Fruit fly (Drosophila melanogaster): Measurements from ENCODE around the gene Hsp70Ab.
A peak's percentile ranks its signal among the peaks of the same experiment; 100 is the strongest.

The Hsp70Ab gene

DNA sequence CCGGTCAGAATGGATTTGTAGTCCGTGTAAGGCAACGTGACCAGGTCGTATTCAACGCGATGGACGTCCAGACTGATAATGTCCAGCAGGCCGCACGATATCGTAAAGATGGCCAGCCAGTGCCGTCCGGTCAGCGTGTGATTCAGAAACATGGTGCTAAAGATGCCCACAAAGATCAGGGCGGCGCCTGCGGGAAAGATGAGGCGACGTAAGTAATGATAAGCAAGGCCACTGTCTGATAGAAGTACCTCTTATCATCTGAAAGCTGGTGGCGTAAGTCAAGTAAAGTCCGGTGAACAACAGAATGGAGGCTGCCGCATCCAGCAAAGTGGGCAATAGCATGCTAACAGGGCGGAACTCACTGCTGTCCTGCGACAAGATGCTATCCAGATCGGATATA, 15.5 kb downstream of the Hsp70Ab start:
- TF ChIP-seq Clk (GFP tag; optimal IDR thresholded peaks at IDR 0.05) (no peak), Mnt (GFP tag; optimal IDR thresholded peaks at IDR 0.05) (no peak), bab1 (GFP tag; optimal IDR thresholded peaks at IDR 0.05) (no peak), cic (GFP tag; optimal IDR thresholded peaks at IDR 0.05) (no peak), cnc (optimal IDR thresholded peaks at IDR 0.05) (no peak), kay (GFP tag; ENCODE audit: borderline replicate concordance) (no peak), CG7045 (GFP tag; optimal IDR thresholded peaks at IDR 0.05) (no peak), CG14711 (tag; optimal IDR thresholded peaks at IDR 0.05) (no peak)

DNA sequence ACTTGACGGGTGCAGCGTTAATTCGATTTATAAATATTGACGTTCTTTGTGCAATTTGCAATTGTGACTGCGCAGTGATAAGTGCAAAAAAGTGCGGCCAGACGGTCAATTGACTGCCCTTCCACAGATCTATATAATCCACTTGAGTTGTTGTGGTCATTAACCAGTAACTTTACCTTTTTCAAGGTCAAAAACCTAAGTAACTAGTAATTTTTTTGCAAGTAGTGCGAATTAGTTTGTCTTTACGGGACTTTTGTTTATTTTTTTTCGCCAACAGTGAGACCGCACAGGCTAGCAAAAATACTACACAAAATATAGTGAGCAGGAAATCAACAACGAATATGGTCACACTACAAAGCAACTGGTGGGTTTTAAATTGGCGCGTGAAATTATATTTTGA, 16.3 kb downstream of the Hsp70Ab start, which contains the start of gene Tango9:
Gene Tango9 (minus strand): TSS at position 280 of the 400 bp plus-strand sequence.
- peak; percentile 31 for TF ChIP-seq CG7101 (tag; optimal IDR thresholded peaks at IDR 0.05)
- TF ChIP-seq CG11617 (GFP tag; optimal IDR thresholded peaks at IDR 0.05) = no peak
- no peak for TF ChIP-seq cnc (optimal IDR thresholded peaks at IDR 0.05)
- TF ChIP-seq CG7045 (GFP tag; optimal IDR thresholded peaks at IDR 0.05) = no peak
- peak; percentile 43 for TF ChIP-seq Mnt (GFP tag; optimal IDR thresholded peaks at IDR 0.05)
- TF ChIP-seq kay (GFP tag; ENCODE audit: borderline replicate concordance) = no peak
- peak; percentile 16 for TF ChIP-seq CG33017 (tag; optimal IDR thresholded peaks at IDR 0.05)
- no peak for TF ChIP-seq Crg-1 (GFP tag; optimal IDR thresholded peaks at IDR 0.05)
- TF ChIP-seq pad (GFP tag; optimal IDR thresholded peaks at IDR 0.05) = no peak
- peak; percentile 52 for TF ChIP-seq tj (GFP tag; optimal IDR thresholded peaks at IDR 0.05)
- no peak for TF ChIP-seq CG1620 (GFP tag; optimal IDR thresholded peaks at IDR 0.05)
- peak; percentile 42 for TF ChIP-seq CG12768 (GFP tag; optimal IDR thresholded peaks at IDR 0.05)
- TF ChIP-seq ovo (GFP tag; optimal IDR thresholded peaks at IDR 0.05) = peak; percentile 33
- no peak for TF ChIP-seq Clk (GFP tag; optimal IDR thresholded peaks at IDR 0.05)
- TF ChIP-seq CG5204 (GFP tag; optimal IDR thresholded peaks at IDR 0.05) = no peak
- TF ChIP-seq cic (GFP tag; optimal IDR thresholded peaks at IDR 0.05) = peak; percentile 49
- TF ChIP-seq Hr96 (GFP tag; optimal IDR thresholded peaks at IDR 0.05) = no peak
- TF ChIP-seq bab1 (GFP tag; optimal IDR thresholded peaks at IDR 0.05) = peak; percentile 40
- TF ChIP-seq CG14711 (tag; optimal IDR thresholded peaks at IDR 0.05) = peak; percentile 32
- TF ChIP-seq toe (GFP tag; optimal IDR thresholded peaks at IDR 0.05) = no peak

DNA sequence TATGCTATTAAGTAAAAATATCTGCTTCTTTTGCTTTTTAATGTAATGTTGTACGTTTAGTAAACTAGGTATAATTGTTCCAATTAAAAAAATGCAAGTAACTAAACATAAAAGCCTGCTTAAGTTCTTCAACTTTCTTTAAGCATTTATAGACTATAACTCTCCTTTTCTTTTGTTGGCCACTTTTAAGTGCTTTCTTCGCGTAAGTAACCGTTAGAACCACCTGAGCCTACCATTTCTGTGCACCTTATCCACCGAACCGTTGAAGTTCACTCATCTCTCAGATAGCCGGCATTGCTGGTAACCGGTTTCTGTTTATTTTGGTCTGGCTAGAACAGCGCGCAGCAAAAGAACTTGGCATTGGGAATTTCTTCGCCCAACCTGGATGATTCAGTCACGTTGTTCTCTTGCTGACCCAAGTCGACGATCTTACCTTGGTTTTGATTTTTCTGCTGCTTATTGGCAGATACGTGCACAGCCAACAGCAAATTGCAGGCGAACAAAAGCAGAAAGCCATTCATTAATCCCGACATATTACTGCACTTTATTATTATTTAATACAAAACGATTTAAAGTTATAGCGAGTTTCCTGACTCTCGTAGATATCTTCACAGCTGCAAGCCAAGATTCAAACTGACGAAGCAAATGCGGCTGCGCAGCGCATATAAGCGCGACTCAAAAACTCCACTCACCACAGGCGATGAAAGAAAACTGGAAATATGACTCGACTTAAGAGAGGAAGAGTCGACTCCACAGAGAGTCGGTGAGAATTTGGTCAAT, 18.4 kb downstream of the Hsp70Ab start, which contains the start of gene CG10005:
Gene CG10005 (minus strand): TSS at position 642 of the 780 bp plus-strand sequence.
- no peak for TF ChIP-seq Mnt (GFP tag; optimal IDR thresholded peaks at IDR 0.05)
- TF ChIP-seq bab1 (GFP tag; optimal IDR thresholded peaks at IDR 0.05) = no peak
- no peak for TF ChIP-seq Crg-1 (GFP tag; optimal IDR thresholded peaks at IDR 0.05)
- TF ChIP-seq CG5204 (GFP tag; optimal IDR thresholded peaks at IDR 0.05) = no peak
- no peak for TF ChIP-seq CG7045 (GFP tag; optimal IDR thresholded peaks at IDR 0.05)
- TF ChIP-seq cnc (optimal IDR thresholded peaks at IDR 0.05) = no peak
- TF ChIP-seq Clk (GFP tag; optimal IDR thresholded peaks at IDR 0.05) = no peak
- TF ChIP-seq CG33017 (tag; optimal IDR thresholded peaks at IDR 0.05) = no peak
- no peak for TF ChIP-seq CG7101 (tag; optimal IDR thresholded peaks at IDR 0.05)
- TF ChIP-seq pad (GFP tag; optimal IDR thresholded peaks at IDR 0.05) = no peak
- no peak for TF ChIP-seq toe (GFP tag; optimal IDR thresholded peaks at IDR 0.05)
- TF ChIP-seq ovo (GFP tag; optimal IDR thresholded peaks at IDR 0.05) = no peak
- TF ChIP-seq CG11617 (GFP tag; optimal IDR thresholded peaks at IDR 0.05) = no peak
- TF ChIP-seq tj (GFP tag; optimal IDR thresholded peaks at IDR 0.05) = no peak
- no peak for TF ChIP-seq kay (GFP tag; ENCODE audit: borderline replicate concordance)
- TF ChIP-seq Hr96 (GFP tag; optimal IDR thresholded peaks at IDR 0.05) = no peak
- no peak for TF ChIP-seq CG14711 (tag; optimal IDR thresholded peaks at IDR 0.05)

DNA sequence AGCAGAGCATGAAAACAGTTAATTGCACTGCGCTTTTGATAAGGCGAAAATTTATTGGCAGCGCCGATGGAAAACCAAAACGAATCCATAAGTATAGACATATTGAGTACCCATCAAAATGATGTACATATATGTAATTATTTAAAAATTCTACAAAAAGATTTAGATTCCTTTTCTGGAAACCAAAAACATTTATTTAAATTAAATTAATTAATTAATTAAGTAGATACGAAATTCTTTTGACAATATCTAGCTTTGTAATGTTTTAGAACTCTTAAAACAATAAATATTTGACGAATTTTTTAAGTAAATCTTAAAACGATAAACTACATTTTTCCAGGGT, 19.0 kb downstream of the Hsp70Ab start:
- TF ChIP-seq kay (GFP tag; ENCODE audit: borderline replicate concordance) = peak; percentile 70
- no peak for TF ChIP-seq CG7045 (GFP tag; optimal IDR thresholded peaks at IDR 0.05)

DNA sequence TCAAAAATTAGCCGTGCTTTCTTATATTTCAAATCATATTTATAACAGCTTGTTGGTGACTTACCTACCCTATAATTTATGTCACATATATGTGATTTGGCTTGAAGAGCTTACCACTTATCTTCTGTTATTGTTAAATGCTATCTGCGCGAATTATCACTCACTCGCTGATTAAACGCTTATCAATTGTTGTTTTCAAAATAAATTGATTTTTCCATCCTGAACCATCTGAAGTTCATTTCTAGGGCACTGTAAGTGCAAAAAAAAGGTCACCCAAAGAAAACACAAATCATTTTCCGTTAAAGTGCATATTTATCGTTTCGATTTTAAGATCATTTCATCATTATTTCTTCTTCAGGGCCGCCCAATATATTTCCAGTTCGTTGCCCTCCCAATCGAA, 19.9 kb downstream of the Hsp70Ab start:
- TF ChIP-seq CG11617 (GFP tag; optimal IDR thresholded peaks at IDR 0.05) (no peak), tj (GFP tag; optimal IDR thresholded peaks at IDR 0.05) (no peak), kay (GFP tag; ENCODE audit: borderline replicate concordance) (peak; percentile 37), CG1620 (GFP tag; optimal IDR thresholded peaks at IDR 0.05) (no peak)

DNA sequence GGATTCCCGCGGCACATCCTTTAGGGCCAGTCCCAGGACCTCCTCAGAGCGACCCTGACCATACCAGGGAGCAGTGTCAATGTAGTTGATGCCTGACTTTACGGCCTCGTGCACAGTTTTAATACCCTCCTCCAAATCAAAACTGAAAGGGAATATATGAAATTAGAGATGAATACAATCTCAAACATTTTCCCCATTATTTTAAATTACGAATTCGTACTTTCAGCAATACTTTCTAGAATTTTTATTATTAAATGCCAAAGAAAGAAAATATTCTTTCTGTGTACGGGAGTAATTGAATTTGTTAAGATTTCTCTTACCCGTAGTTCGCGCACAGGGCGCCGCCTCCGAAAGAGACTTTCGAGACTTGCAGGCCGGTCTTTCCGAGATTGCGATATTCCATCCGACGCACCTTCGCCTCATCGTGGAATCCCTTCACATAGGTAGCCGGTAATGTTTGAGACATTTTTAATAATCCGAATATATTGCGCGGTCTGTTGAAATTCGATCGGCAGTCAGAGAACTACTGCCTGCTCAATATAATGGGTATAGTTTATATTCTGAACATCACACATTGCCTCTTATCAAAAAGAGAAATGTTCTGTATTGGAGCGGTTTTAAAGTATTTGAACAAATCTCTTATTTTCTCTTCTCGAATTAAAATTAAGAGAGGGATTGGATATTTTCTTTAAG, 21.7 kb downstream of the Hsp70Ab start, which contains the start of gene CG18547:
Gene CG18547 (minus strand): TSS at position 512 of the 693 bp plus-strand sequence.
- TF ChIP-seq bab1 (GFP tag; optimal IDR thresholded peaks at IDR 0.05) (no peak), CG14711 (tag; optimal IDR thresholded peaks at IDR 0.05) (peak; percentile 25), Hr96 (GFP tag; optimal IDR thresholded peaks at IDR 0.05) (no peak), cic (GFP tag; optimal IDR thresholded peaks at IDR 0.05) (no peak)

DNA sequence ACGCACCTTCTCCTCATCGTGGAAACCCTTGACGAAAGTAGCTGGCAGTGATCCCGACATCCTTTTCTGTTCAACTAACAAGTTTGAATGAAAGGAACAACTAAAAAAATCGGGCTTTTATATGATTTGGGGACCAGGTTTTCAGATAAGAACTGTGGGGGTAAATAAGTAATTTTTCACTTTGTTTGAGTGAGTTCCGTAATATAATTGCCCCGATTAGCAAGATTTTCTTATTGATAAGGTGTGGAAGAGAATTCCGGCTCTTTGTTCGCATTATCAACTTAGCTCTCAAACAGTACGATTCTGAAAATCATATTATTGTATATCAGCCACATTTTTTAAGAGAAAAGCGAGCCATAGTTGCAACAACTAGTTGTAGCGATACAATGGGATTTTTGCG, 23.6 kb downstream of the Hsp70Ab start, which contains the start of gene CG12224:
Gene CG12224 (minus strand): TSS at position 101 of the 400 bp plus-strand sequence.
- no peak for TF ChIP-seq CG5204 (GFP tag; optimal IDR thresholded peaks at IDR 0.05)
- TF ChIP-seq CG33017 (tag; optimal IDR thresholded peaks at IDR 0.05) = no peak
- TF ChIP-seq toe (GFP tag; optimal IDR thresholded peaks at IDR 0.05) = no peak
- no peak for TF ChIP-seq cic (GFP tag; optimal IDR thresholded peaks at IDR 0.05)
- no peak for TF ChIP-seq CG14711 (tag; optimal IDR thresholded peaks at IDR 0.05)

Data from whole organism, adult.